Worm (Caenorhabditis elegans): Measurements from ENCODE around the gene F44E7.3.

DNA sequence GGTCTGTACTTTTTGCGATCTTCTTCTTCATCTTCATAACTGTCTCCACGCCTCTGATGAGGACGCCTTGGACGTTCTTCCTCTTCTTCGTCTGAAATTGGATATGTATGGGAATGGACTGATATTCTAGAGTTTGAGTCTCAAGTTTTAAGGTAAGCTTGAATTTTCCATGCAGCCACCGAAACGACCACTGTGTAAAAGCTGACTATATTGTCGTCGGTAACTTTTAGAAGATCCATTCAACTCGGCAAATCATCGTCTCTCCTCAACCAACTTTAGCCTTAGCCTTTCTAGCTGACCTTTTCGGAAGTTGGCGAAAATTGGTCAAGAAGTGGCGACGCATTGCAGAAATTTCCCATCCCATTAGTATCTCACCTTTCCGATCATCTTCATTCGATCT lies 47.4 kb upstream of the F44E7.3 start:
- TF ChIP-seq nhr-102 (tag; optimal IDR thresholded peaks at IDR 0.05) (no peak), ceh-82 (tag; optimal IDR thresholded peaks at IDR 0.05) (no peak), egl-27 (tag; optimal IDR thresholded peaks at IDR 0.05) (no peak), zag-1 (tag; optimal IDR thresholded peaks at IDR 0.05) (no peak), F26F4.8 (GFP tag; conservative IDR thresholded peaks at IDR 0.05) (no peak), pqm-1 (tag; optimal IDR thresholded peaks at IDR 0.05) (no peak)

Data from whole organism, L4 larva.